Fruit fly (Drosophila melanogaster): ENCODE data around the gene CG2258.

The CG2258 gene

dm6 chrX:8060148-8060920 is 41.6 kb downstream of the CG2258 start (continued):
- peak; percentile 11 for TF ChIP-seq CoRest (tag; optimal IDR thresholded peaks at IDR 0.05)
- TF ChIP-seq Rx (GFP tag; IDR thresholded peaks at IDR 0.05), result no peak
- no peak for TF ChIP-seq CG4404 (GFP tag; IDR thresholded peaks at IDR 0.05)
- peak; percentile 56 for TF ChIP-seq CG8924 (tag; optimal IDR thresholded peaks at IDR 0.05)
- TF ChIP-seq D19A (tag; optimal IDR thresholded peaks at IDR 0.05), result peak; percentile 31
- TF ChIP-seq unc-4 (GFP tag; IDR thresholded peaks at IDR 0.05; ENCODE audit: partially characterized antibody), result 0 out of 2 replicates have a peak, but pooled peaks have one; percentile 24
- TF ChIP-seq MESR4 (GFP tag; optimal IDR thresholded peaks at IDR 0.05), result peak; percentile 11
- TF ChIP-seq CG12659 (GFP tag; optimal IDR thresholded peaks at IDR 0.05), result peak; percentile 28

- no peak for TF ChIP-seq BtbVII (GFP tag; optimal IDR thresholded peaks at IDR 0.05)
- no peak for TF ChIP-seq CG30403 (GFP tag; optimal IDR thresholded peaks at IDR 0.05)
- no peak for TF ChIP-seq hth (optimal IDR thresholded peaks at IDR 0.05)
- TF ChIP-seq Hmx (GFP tag; optimal IDR thresholded peaks at IDR 0.05), result no peak
- 0 out of 3 replicates have a peak, but pooled peaks have one; percentile 13 for TF ChIP-seq CG2199 (GFP tag; IDR thresholded peaks at IDR 0.05)
- TF ChIP-seq CG4404 (GFP tag; IDR thresholded peaks at IDR 0.05), result no peak
- TF ChIP-seq row (GFP tag; IDR thresholded peaks at IDR 0.05), result no peak
- TF ChIP-seq CG7963 (GFP tag; IDR thresholded peaks at IDR 0.05; ENCODE audit: partially characterized antibody), result no peak
- peak; percentile 26; the same call in 1 of the 3 replicates for TF ChIP-seq sr (GFP tag; IDR thresholded peaks at IDR 0.05)
- TF ChIP-seq CG34422 (GFP tag; IDR thresholded peaks at IDR 0.05), result peak; percentile 17; the same call in 1 of the 3 replicates
- TF ChIP-seq sisA (GFP tag; IDR thresholded peaks at IDR 0.05), result no peak
- TF ChIP-seq CG6854 (GFP tag; optimal IDR thresholded peaks at IDR 0.05), result no peak
- no peak for TF ChIP-seq nmo (GFP tag; optimal IDR thresholded peaks at IDR 0.05)
- no peak for TF ChIP-seq fru (optimal IDR thresholded peaks at IDR 0.05)
- TF ChIP-seq Abd-B (GFP tag; optimal IDR thresholded peaks at IDR 0.05), result no peak
- TF ChIP-seq chn (GFP tag; optimal IDR thresholded peaks at IDR 0.05), result no peak
- TF ChIP-seq Lim3 (GFP tag; IDR thresholded peaks at IDR 0.05), result no peak
- TF ChIP-seq Sox100B (GFP tag; optimal IDR thresholded peaks at IDR 0.05), result no peak
- TF ChIP-seq nerfin-1 (tag; optimal IDR thresholded peaks at IDR 0.05), result peak; percentile 20
These were observed 42.3 kb downstream of the CG2258 start for dm6 chrX:8059629-8060028.

- TF ChIP-seq CG33557 (GFP tag; optimal IDR thresholded peaks at IDR 0.05) (no peak), Neu2 (GFP tag; optimal IDR thresholded peaks at IDR 0.05; ENCODE audit: borderline replicate concordance) (no peak), fu2 (GFP tag; optimal IDR thresholded peaks at IDR 0.05) (no peak), nerfin-1 (tag; optimal IDR thresholded peaks at IDR 0.05) (peak; percentile 71), CG9437 (GFP tag; optimal IDR thresholded peaks at IDR 0.05) (peak; percentile 98), lov (optimal IDR thresholded peaks at IDR 0.05) (no peak), lov (GFP tag; IDR thresholded peaks at IDR 0.05) (peak; percentile 65; the same call in 2 of the 3 replicates), zfh2 (GFP tag; optimal IDR thresholded peaks at IDR 0.05) (no peak), bowl (GFP tag; IDR thresholded peaks at IDR 0.05) (no peak), ro (GFP tag; IDR thresholded peaks at IDR 0.05) (no peak), CG9727 (GFP tag; optimal IDR thresholded peaks at IDR 0.05) (no peak), dysf (GFP tag; IDR thresholded peaks at IDR 0.05) (no peak), pan (optimal IDR thresholded peaks at IDR 0.05) (no peak), pan (GFP tag; optimal IDR thresholded peaks at IDR 0.05 in 1 of 2, IDR thresholded peaks at IDR 0.05 in 1 of 2) (no peak), CG17385 (GFP tag; optimal IDR thresholded peaks at IDR 0.05) (no peak), CG15514 (GFP tag; optimal IDR thresholded peaks at IDR 0.05) (peak; percentile 25), Fer3 (tag; optimal IDR thresholded peaks at IDR 0.05) (no peak), CG3995 (GFP tag; optimal IDR thresholded peaks at IDR 0.05) (no peak), esg (GFP tag; conservative IDR thresholded peaks at IDR 0.05) (no peak), MBD-R2 (GFP tag; IDR thresholded peaks at IDR 0.05) (0 out of 2 replicates have a peak, but pooled peaks have one; percentile 16), jigr1 (GFP tag; IDR thresholded peaks at IDR 0.05) (no peak), wek (GFP tag; optimal IDR thresholded peaks at IDR 0.05) (peak; percentile 7), CG12155 (GFP tag; optimal IDR thresholded peaks at IDR 0.05) (no peak), CG18619 (GFP tag; optimal IDR thresholded peaks at IDR 0.05) (peak; percentile 10)
These were observed 43.4 kb downstream of the CG2258 start for dm6 chrX:8058446-8058900.

Measured in whole organism, embryonic.